Worm (Caenorhabditis elegans): ENCODE results near the gene F35C5.12.

The F35C5.12 gene

ce11 chrII:12888471-12888870 is 25.9 kb downstream of the F35C5.12 start, which contains the start of gene F35C5.3:
TSS of gene F35C5.3 (plus strand) at chrII:12888771.
- no peak for TF ChIP-seq dao-5 (tag; optimal IDR thresholded peaks at IDR 0.05)

ce11 chrII:12884972-12885371 is 29.4 kb downstream of the F35C5.12 start, which contains the start of gene sra-14:
TSS of gene sra-14 (plus strand) at chrII:12885272.
- TF ChIP-seq dao-5 (tag; optimal IDR thresholded peaks at IDR 0.05) (no peak), him-1 (tag; optimal IDR thresholded peaks at IDR 0.05) (no peak), W03F9.2 (tag; optimal IDR thresholded peaks at IDR 0.05) (no peak)

- TF ChIP-seq him-1 (tag; optimal IDR thresholded peaks at IDR 0.05) (no peak), dao-5 (tag; optimal IDR thresholded peaks at IDR 0.05) (no peak), W03F9.2 (tag; optimal IDR thresholded peaks at IDR 0.05) (no peak)
Observed at ce11 chrII:12880406-12880805, 34.0 kb downstream of the F35C5.12 start, which contains the start of gene F35C5.1. TSS of gene F35C5.1 (plus strand) at chrII:12880804.

- TF ChIP-seq dao-5 (tag; optimal IDR thresholded peaks at IDR 0.05), result no peak
- TF ChIP-seq W03F9.2 (tag; optimal IDR thresholded peaks at IDR 0.05), result no peak
- TF ChIP-seq him-1 (tag; optimal IDR thresholded peaks at IDR 0.05), result no peak
Observed at ce11 chrII:12879758-12880157, 34.6 kb downstream of the F35C5.12 start.

ce11 chrII:12878697-12879096 is 35.7 kb downstream of the F35C5.12 start:
- TF ChIP-seq him-1 (tag; optimal IDR thresholded peaks at IDR 0.05), result no peak
- TF ChIP-seq dao-5 (tag; optimal IDR thresholded peaks at IDR 0.05), result no peak
- TF ChIP-seq W03F9.2 (tag; optimal IDR thresholded peaks at IDR 0.05), result no peak

- no peak for TF ChIP-seq W03F9.2 (tag; optimal IDR thresholded peaks at IDR 0.05)
- TF ChIP-seq dao-5 (tag; optimal IDR thresholded peaks at IDR 0.05), result no peak
- TF ChIP-seq him-1 (tag; optimal IDR thresholded peaks at IDR 0.05), result no peak
Observed at ce11 chrII:12878071-12878668, 36.2 kb downstream of the F35C5.12 start, which contains the start of gene gsy-1. TSS of gene gsy-1 (minus strand) at chrII:12878121.

- no peak for TF ChIP-seq him-1 (tag; optimal IDR thresholded peaks at IDR 0.05)
- TF ChIP-seq W03F9.2 (tag; optimal IDR thresholded peaks at IDR 0.05), result no peak
- TF ChIP-seq dao-5 (tag; optimal IDR thresholded peaks at IDR 0.05), result no peak
Observed at ce11 chrII:12866079-12866478, 48.3 kb downstream of the F35C5.12 start.

ce11 chrII:12865604-12866003 is 48.8 kb downstream of the F35C5.12 start, which contains the start of gene snf-5:
TSS of gene snf-5 (minus strand) at chrII:12865785.
- TF ChIP-seq W03F9.2 (tag; optimal IDR thresholded peaks at IDR 0.05) (no peak), him-1 (tag; optimal IDR thresholded peaks at IDR 0.05) (no peak), dao-5 (tag; optimal IDR thresholded peaks at IDR 0.05) (no peak)

Data from whole organism, L4/young adult.